Worm (Caenorhabditis elegans) whole organism, L2 larva: Measurements from ENCODE around the gene C34C6.9.

Experiments used
- C34F6.9 ChIP-seq: fragments of 150-350 bp; optimal IDR thresholded peaks from 2 replicates; lab custom pipeline; 2014; ENCODE audit warnings: missing biosample characterization, missing genetic modification characterization
- F13H6.1 ChIP-seq: sonication (generic microtip); optimal IDR thresholded peaks from 2 replicates; lab custom pipeline; 2016; ENCODE audit warnings: missing genetic modification characterization, missing compliant biosample characterization
- ZK546.5 ChIP-seq: sonication (generic microtip); optimal IDR thresholded peaks from 2 replicates; lab custom pipeline; 2017; ENCODE audit warnings: missing biosample characterization, missing genetic modification characterization
- aly-2 ChIP-seq: fragments of 150-350 bp; optimal IDR thresholded peaks from 2 replicates; lab custom pipeline; 2014; ENCODE audit warnings: missing biosample characterization, missing genetic modification characterization
- ama-1 ChIP-seq: fragments of 150-350 bp; optimal IDR thresholded peaks from 2 replicates; lab custom pipeline; 2018; ENCODE audit warnings: inconsistent platforms
- ceh-16 ChIP-seq: fragments of 150-350 bp; optimal IDR thresholded peaks from 2 replicates; lab custom pipeline; 2014; ENCODE audit warnings: missing biosample characterization, missing genetic modification characterization
- crh-2 ChIP-seq: sonication (generic microtip); optimal IDR thresholded peaks from 2 replicates; lab custom pipeline; 2017; ENCODE audit warnings: missing biosample characterization, missing genetic modification characterization
- egl-27 ChIP-seq: sonication (generic microtip); optimal IDR thresholded peaks from 3 replicates; lab custom pipeline; 2017; ENCODE audit warnings: missing biosample characterization, missing genetic modification reagents, missing genetic modification characterization
- fos-1 ChIP-seq: fragments of 150-350 bp; optimal IDR thresholded peaks from 2 replicates; lab custom pipeline; 2014; ENCODE audit warnings: missing biosample characterization, missing genetic modification characterization
- gmeb-1 ChIP-seq: fragments of 150-350 bp; optimal IDR thresholded peaks from 2 replicates; lab custom pipeline; 2014; ENCODE audit warnings: missing biosample characterization, missing genetic modification characterization
- lin-11 ChIP-seq: fragments of 150-350 bp; sonication (generic microtip); optimal IDR thresholded peaks from 2 replicates; lab custom pipeline; 2014; ENCODE audit warnings: missing biosample characterization, missing genetic modification characterization, inconsistent platforms, mixed read lengths
- lin-39 ChIP-seq: fragments of 150-350 bp; optimal IDR thresholded peaks from 2 replicates; lab custom pipeline; 2014; ENCODE audit warnings: missing biosample characterization, missing genetic modification reagents, missing genetic modification characterization
- lsy-2 ChIP-seq, 2 experiments: fragments of 150-350 bp in 1 of 2; sonication (generic microtip) in 1 of 2; optimal IDR thresholded peaks; 2 replicates each; lab custom pipeline; 2014 to 2017; ENCODE audit warnings: missing biosample characterization in 2 of 2, missing genetic modification characterization in 2 of 2
- mab-5 ChIP-seq: fragments of 150-350 bp; optimal IDR thresholded peaks from 2 replicates; lab custom pipeline; 2014; ENCODE audit warnings: missing biosample characterization, missing genetic modification characterization
- mbf-1 ChIP-seq: sonication (generic microtip); optimal IDR thresholded peaks from 2 replicates; lab custom pipeline; 2017; ENCODE audit warnings: missing biosample characterization, missing genetic modification characterization
- nhr-10 ChIP-seq: sonication (generic microtip); optimal IDR thresholded peaks from 2 replicates; lab custom pipeline; 2017; ENCODE audit warnings: missing biosample characterization, missing genetic modification characterization
- nhr-11 ChIP-seq: fragments of 150-350 bp; optimal IDR thresholded peaks from 2 replicates; lab custom pipeline; 2014; ENCODE audit warnings: missing biosample characterization, missing genetic modification characterization
- nhr-129 ChIP-seq: fragments of 150-350 bp; optimal IDR thresholded peaks from 2 replicates; lab custom pipeline; 2014; ENCODE audit warnings: missing biosample characterization, missing genetic modification characterization
- nhr-21 ChIP-seq: fragments of 150-350 bp; optimal IDR thresholded peaks from 2 replicates; lab custom pipeline; 2014; ENCODE audit warnings: missing biosample characterization, missing genetic modification characterization
- nhr-237 ChIP-seq: fragments of 150-350 bp; optimal IDR thresholded peaks from 2 replicates; lab custom pipeline; 2014; ENCODE audit warnings: missing biosample characterization, missing genetic modification characterization
- nhr-25 ChIP-seq: fragments of 150-350 bp; sonication (generic microtip); optimal IDR thresholded peaks from 3 replicates; lab custom pipeline; 2014; ENCODE audit warnings: missing biosample characterization, missing genetic modification characterization
- nhr-6 ChIP-seq: fragments of 150-350 bp; optimal IDR thresholded peaks from 2 replicates; lab custom pipeline; 2014; ENCODE audit warnings: missing biosample characterization, missing genetic modification characterization
- peb-1 ChIP-seq: fragments of 150-350 bp; optimal IDR thresholded peaks from 2 replicates; lab custom pipeline; 2014; ENCODE audit warnings: missing biosample characterization, missing genetic modification characterization
- sem-4 ChIP-seq: fragments of 150-350 bp; optimal IDR thresholded peaks from 2 replicates; lab custom pipeline; 2014; ENCODE audit warnings: missing biosample characterization, missing genetic modification reagents, missing genetic modification characterization
- skn-1 ChIP-seq: sonication (generic microtip); optimal IDR thresholded peaks from 2 replicates; lab custom pipeline; 2017; ENCODE audit warnings: missing biosample characterization, missing genetic modification characterization
- sma-3 ChIP-seq: sonication (generic microtip); optimal IDR thresholded peaks from 2 replicates; lab custom pipeline; 2016; ENCODE audit warnings: missing genetic modification reagents, missing genetic modification characterization, missing compliant biosample characterization
- sma-9 ChIP-seq, 2 experiments: fragments of 150-350 bp in 1 of 2; sonication (generic microtip) in 1 of 2; optimal IDR thresholded peaks; 2 replicates each; lab custom pipeline; 2014 to 2016; ENCODE audit warnings: missing genetic modification characterization in 2 of 2, mild to moderate bottlenecking in 1 of 2, missing biosample characterization in 1 of 2, missing compliant biosample characterization in 1 of 2, missing genetic modification reagents in 1 of 2, moderate library complexity in 1 of 2
- snpc-4 ChIP-seq: fragments of 150-350 bp; optimal IDR thresholded peaks from 2 replicates; lab custom pipeline; 2014; ENCODE audit warnings: missing biosample characterization, missing genetic modification characterization
- unc-39 ChIP-seq: fragments of 150-350 bp; optimal IDR thresholded peaks from 2 replicates; lab custom pipeline; 2014; ENCODE audit warnings: missing biosample characterization, missing genetic modification characterization
- unc-62 ChIP-seq: fragments of 150-350 bp; optimal IDR thresholded peaks from 2 replicates; lab custom pipeline; 2014; ENCODE audit warnings: missing biosample characterization, missing genetic modification reagents, missing genetic modification characterization
- zag-1 ChIP-seq: fragments of 150-350 bp; optimal IDR thresholded peaks from 2 replicates; lab custom pipeline; 2014; ENCODE audit warnings: missing biosample characterization, missing genetic modification characterization
- ztf-1 ChIP-seq: fragments of 200-800 bp; sonication (Bioruptor generic); conservative IDR thresholded peaks from 2 replicates; pipeline ENCODE4 v1.3.6; 2022; ENCODE audit warnings: missing genetic modification characterization, missing compliant biosample characterization
- ztf-11 ChIP-seq: sonication (generic microtip); optimal IDR thresholded peaks from 2 replicates; lab custom pipeline; 2017; ENCODE audit warnings: missing biosample characterization, missing genetic modification characterization
- ztf-4 ChIP-seq: fragments of 150-350 bp; optimal IDR thresholded peaks from 2 replicates; lab custom pipeline; 2014; ENCODE audit warnings: missing biosample characterization, missing genetic modification characterization

The C34C6.9 gene

DNA sequence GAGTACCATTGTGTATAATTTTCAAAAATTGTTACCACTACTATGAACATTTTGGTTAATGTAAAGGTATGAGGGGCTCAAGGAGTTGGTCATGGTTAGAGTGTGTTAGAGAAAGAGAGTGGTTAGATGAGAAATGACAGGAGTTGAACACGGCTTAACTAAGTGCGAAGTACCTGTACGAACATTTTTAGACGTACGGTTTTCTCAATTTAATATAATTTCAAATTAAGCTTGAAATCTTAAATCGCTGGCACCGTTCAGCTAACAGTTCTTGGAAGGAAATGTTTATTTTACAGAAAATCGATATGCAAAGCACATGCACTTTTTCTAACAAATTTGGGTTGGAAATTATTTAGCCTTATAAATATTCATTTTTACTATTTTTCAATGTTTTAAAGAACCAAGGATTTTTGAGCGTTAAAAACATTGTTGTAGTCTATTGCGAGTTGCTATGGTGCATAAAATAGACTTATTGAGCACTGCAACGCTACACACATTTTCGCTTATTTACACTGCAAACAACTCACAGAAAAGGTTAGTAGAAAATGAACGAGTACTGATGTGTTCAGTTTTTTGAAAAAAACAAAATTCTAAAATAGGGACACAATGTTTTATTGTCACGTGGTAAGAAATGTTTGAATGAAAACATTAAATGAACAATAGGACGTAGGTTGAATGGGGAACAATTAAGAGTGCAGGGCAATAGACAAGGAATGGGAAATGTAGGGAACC, 16.1 kb downstream of the C34C6.9 start, which contains the start of gene sphk-1:
Gene sphk-1 (minus strand): TSS at position 51 of the 732 bp plus-strand sequence.
- no peak for TF ChIP-seq C34F6.9 (tag; lab: Kevin White, UChicago)
- TF ChIP-seq ztf-4 (tag; lab: Kevin White, UChicago): no peak
- TF ChIP-seq nhr-6 (tag; lab: Kevin White, UChicago): no peak
- TF ChIP-seq aly-2 (tag; lab: Kevin White, UChicago): no peak
- no peak for TF ChIP-seq skn-1 (tag; lab: Kevin White, UChicago)
- no peak for TF ChIP-seq gmeb-1 (tag; lab: Kevin White, UChicago)
- TF ChIP-seq zag-1 (tag; lab: Kevin White, UChicago): no peak
- TF ChIP-seq ztf-1 (GFP tag; lab: Robert Waterston, UW): no peak
- TF ChIP-seq, all 48 proteins: peak for 0

DNA sequence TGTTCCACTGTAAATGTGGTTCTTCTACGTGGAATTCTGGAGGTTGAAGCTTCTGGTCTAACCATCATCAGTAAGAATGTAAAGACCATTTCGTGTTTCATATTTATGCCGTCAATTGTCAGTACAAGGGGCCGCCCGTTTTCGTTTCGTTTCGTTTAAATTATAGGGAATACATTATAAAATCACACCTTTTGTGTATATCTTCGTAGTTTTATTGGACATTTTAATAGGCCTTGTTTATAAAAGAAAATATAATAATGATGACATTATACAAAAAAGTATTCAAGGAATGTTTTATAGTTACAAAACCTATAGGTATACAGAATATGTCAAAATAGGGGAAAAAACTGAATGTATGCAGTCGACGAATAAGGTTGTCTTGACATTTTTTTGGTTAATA, 18.0 kb downstream of the C34C6.9 start, which contains the start of gene ceh-7:
Gene ceh-7 (minus strand): TSS at position 101 of the 400 bp plus-strand sequence.
- TF ChIP-seq sma-9 (GFP tag; optimal IDR thresholded peaks at IDR 0.05; lab: Kevin White, UChicago) (no peak), sma-9 (tag; optimal IDR thresholded peaks at IDR 0.05; lab: Kevin White, UChicago) (no peak), zag-1 (tag; lab: Kevin White, UChicago) (no peak), ceh-16 (tag; lab: Kevin White, UChicago) (no peak), F13H6.1 (tag; lab: Kevin White, UChicago) (no peak), peb-1 (tag; lab: Kevin White, UChicago) (no peak), nhr-10 (tag; lab: Kevin White, UChicago) (no peak), lin-39 (no peak), mbf-1 (no peak), ama-1 (lab: Kevin White, UChicago) (no peak), nhr-11 (no peak), unc-39 (no peak), nhr-237 (no peak), ztf-1 (GFP tag; lab: Robert Waterston, UW) (no peak), egl-27 (tag; lab: Kevin White, UChicago) (no peak)

DNA sequence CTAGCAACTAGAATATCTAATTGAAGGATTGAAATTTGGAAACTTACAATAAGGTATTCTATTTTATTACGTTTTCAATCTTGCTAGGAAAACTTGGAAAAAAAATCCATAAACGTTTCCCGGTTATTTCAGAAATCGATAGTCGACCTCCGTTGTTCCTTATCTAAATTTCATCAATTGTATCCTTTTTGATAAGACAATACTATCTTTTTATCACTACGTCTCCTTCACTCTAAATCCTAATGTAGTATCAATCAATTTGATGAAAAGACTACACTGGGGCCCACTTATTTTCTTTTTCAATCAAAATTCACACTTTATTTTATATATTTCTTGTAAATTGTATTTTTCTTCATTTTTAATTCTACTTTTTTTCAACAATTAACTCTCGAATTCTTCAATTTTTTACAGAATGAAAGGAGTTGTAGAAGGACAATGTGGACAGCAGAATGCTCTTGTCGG, 18.7 kb downstream of the C34C6.9 start, which contains the start of gene prx-5:
Gene prx-5 (plus strand): TSS at position 412 of the 462 bp plus-strand sequence.
- TF ChIP-seq fos-1 (tag; lab: Kevin White, UChicago) (peak; percentile 51), ztf-1 (GFP tag; lab: Robert Waterston, UW) (no peak), sma-3 (GFP tag; lab: Kevin White, UChicago) (no peak)

DNA sequence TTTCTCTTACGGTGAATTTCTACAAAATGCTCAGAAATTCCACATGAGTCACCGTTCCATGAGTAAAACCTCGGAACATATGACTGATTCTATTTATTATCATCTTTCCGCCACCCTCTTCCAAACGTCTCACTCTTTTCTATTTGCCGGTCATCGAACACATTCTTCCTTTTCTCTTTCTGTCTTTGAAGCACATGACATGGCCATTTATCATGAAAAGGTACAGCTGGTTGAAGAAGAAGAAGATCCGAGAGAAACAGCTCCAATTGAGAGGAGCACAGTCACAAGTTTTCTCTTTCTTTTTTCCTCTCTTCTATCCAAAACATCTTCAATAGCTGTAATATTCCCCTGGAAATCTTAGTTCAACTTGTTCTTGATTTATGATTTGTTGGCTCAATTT, 21.3 kb downstream of the C34C6.9 start, which contains the start of gene cup-16:
Gene cup-16 (plus strand): TSS at position 132 of the 400 bp plus-strand sequence.
- TF ChIP-seq C34F6.9 (tag; lab: Kevin White, UChicago) (peak; percentile 19), lin-11 (tag; lab: Kevin White, UChicago) (no peak), nhr-129 (tag; lab: Kevin White, UChicago) (peak; percentile 38), ztf-4 (tag; lab: Kevin White, UChicago) (no peak), ztf-11 (tag; lab: Kevin White, UChicago) (no peak), nhr-21 (tag; lab: Kevin White, UChicago) (no peak), skn-1 (tag; lab: Kevin White, UChicago) (no peak), mbf-1 (no peak), nhr-25 (tag; lab: Kevin White, UChicago) (no peak), unc-62 (GFP tag; lab: Kevin White, UChicago) (peak; percentile 13), crh-2 (tag; lab: Kevin White, UChicago) (no peak), sem-4 (tag; lab: Kevin White, UChicago) (peak; percentile 6), F13H6.1 (tag; lab: Kevin White, UChicago) (peak; percentile 55), sma-9 (GFP tag; optimal IDR thresholded peaks at IDR 0.05; lab: Kevin White, UChicago) (peak; percentile 64), sma-9 (tag; optimal IDR thresholded peaks at IDR 0.05; lab: Kevin White, UChicago) (no peak), lsy-2 (tag; optimal IDR thresholded peaks at IDR 0.05; lab: Kevin White, UChicago) (peak in 1 of 2 experiments; percentile 63), snpc-4 (tag; lab: Kevin White, UChicago) (no peak), ZK546.5 (no peak), mab-5 (tag; lab: Kevin White, UChicago) (peak; percentile 20)
